Worm (Caenorhabditis elegans) whole organism, late embryonic: ENCODE measurements around the gene dmsr-13.

Source experiments
- C08G9.2 ChIP-seq: sonication (generic microtip); optimal IDR thresholded peaks from 2 replicates; lab custom pipeline; 2016; ENCODE audit warnings: mild to moderate bottlenecking, missing genetic modification characterization, moderate library complexity, missing compliant biosample characterization
- T23F11.4 ChIP-seq: fragments of 200-800 bp; sonication (Bioruptor generic); optimal IDR thresholded peaks from 2 replicates; lab custom pipeline; 2018; ENCODE audit warnings: mild to moderate bottlenecking, missing genetic modification characterization, missing compliant biosample characterization
- Y22D7AL.16 ChIP-seq: sonication (generic microtip); optimal IDR thresholded peaks from 2 replicates; lab custom pipeline; 2016; ENCODE audit warnings: missing genetic modification characterization, missing compliant biosample characterization
- ahr-1 ChIP-seq: sonication (generic microtip); optimal IDR thresholded peaks from 2 replicates; lab custom pipeline; 2016; ENCODE audit warnings: missing genetic modification characterization, missing compliant biosample characterization
- ama-1 ChIP-seq: fragments of 150-350 bp; optimal IDR thresholded peaks from 2 replicates; lab custom pipeline; 2014
- ceh-14 ChIP-seq: sonication (generic microtip); optimal IDR thresholded peaks from 2 replicates; lab custom pipeline; 2016; ENCODE audit warnings: missing genotype, missing genetic modification characterization, missing compliant biosample characterization
- ceh-18 ChIP-seq: sonication (generic microtip); optimal IDR thresholded peaks from 2 replicates; lab custom pipeline; 2016; ENCODE audit warnings: missing genetic modification characterization, missing compliant biosample characterization
- ceh-24 ChIP-seq: sonication (generic microtip); optimal IDR thresholded peaks from 2 replicates; lab custom pipeline; 2016; ENCODE audit warnings: mild to moderate bottlenecking, missing genetic modification characterization, missing compliant biosample characterization
- ceh-30 ChIP-seq: fragments of 150-350 bp; optimal IDR thresholded peaks from 2 replicates; lab custom pipeline; 2014; ENCODE audit warnings: missing biosample characterization, missing genetic modification characterization
- ceh-34 ChIP-seq: sonication (generic microtip); optimal IDR thresholded peaks from 2 replicates; lab custom pipeline; 2016; ENCODE audit warnings: mild to moderate bottlenecking, missing genetic modification characterization, missing compliant biosample characterization
- ceh-45 ChIP-seq: fragments of 200-800 bp; sonication (Bioruptor generic); IDR thresholded peaks from 2 replicates; pipeline ENCODE4 v1.3.6; 2022; ENCODE audit warnings: missing genetic modification reagents, missing genetic modification characterization, missing compliant biosample characterization
- ceh-9 ChIP-seq: sonication (generic microtip); optimal IDR thresholded peaks from 2 replicates; lab custom pipeline; 2016; ENCODE audit warnings: mild to moderate bottlenecking, missing genetic modification characterization, inconsistent platforms, missing compliant biosample characterization
- ets-4 ChIP-seq: sonication (generic microtip); optimal IDR thresholded peaks from 2 replicates; lab custom pipeline; 2016; ENCODE audit warnings: missing genetic modification characterization, missing compliant biosample characterization
- fax-1 ChIP-seq: sonication (generic microtip); optimal IDR thresholded peaks from 2 replicates; lab custom pipeline; 2016; ENCODE audit warnings: missing genotype, missing genetic modification characterization, missing compliant biosample characterization
- fkh-10 ChIP-seq: fragments of 150-350 bp; optimal IDR thresholded peaks from 2 replicates; lab custom pipeline; 2014; ENCODE audit warnings: missing biosample characterization, missing genetic modification reagents, missing genetic modification characterization
- fkh-6 ChIP-seq: sonication (generic microtip); optimal IDR thresholded peaks from 2 replicates; lab custom pipeline; 2016; ENCODE audit warnings: missing genetic modification characterization, missing compliant biosample characterization
- hlh-13 ChIP-seq: fragments of 200-800 bp; sonication (Bioruptor generic); optimal IDR thresholded peaks from 2 replicates; lab custom pipeline; 2018; ENCODE audit warnings: mild to moderate bottlenecking, missing genetic modification characterization, missing compliant biosample characterization
- hlh-6 ChIP-seq: sonication (generic microtip); optimal IDR thresholded peaks from 2 replicates; lab custom pipeline; 2016; ENCODE audit warnings: missing genotype, missing genetic modification characterization, missing compliant biosample characterization
- hlh-8 ChIP-seq: sonication (generic microtip); optimal IDR thresholded peaks from 2 replicates; lab custom pipeline; 2016; ENCODE audit warnings: missing genotype, missing genetic modification characterization, missing compliant biosample characterization
- lim-6 ChIP-seq: sonication (generic microtip); optimal IDR thresholded peaks from 2 replicates; lab custom pipeline; 2016; ENCODE audit warnings: missing genetic modification characterization, missing compliant biosample characterization
- madf-2 ChIP-seq: sonication (generic microtip); optimal IDR thresholded peaks from 2 replicates; lab custom pipeline; 2017; ENCODE audit warnings: missing genetic modification characterization, missing compliant biosample characterization
- nfya-1 ChIP-seq: sonication (generic microtip); optimal IDR thresholded peaks from 2 replicates; lab custom pipeline; 2017; ENCODE audit warnings: missing genetic modification characterization, mild to moderate bottlenecking, missing compliant biosample characterization, antibody characterized with exemption, moderate library complexity
- nhr-232 ChIP-seq: sonication (generic microtip); optimal IDR thresholded peaks from 2 replicates; lab custom pipeline; 2016; ENCODE audit warnings: missing genetic modification characterization, missing compliant biosample characterization
- npax-4 ChIP-seq: sonication (generic microtip); optimal IDR thresholded peaks from 2 replicates; lab custom pipeline; 2016; ENCODE audit warnings: missing genetic modification characterization, missing compliant biosample characterization
- odd-2 ChIP-seq: sonication (generic microtip); optimal IDR thresholded peaks from 2 replicates; lab custom pipeline; 2017; ENCODE audit warnings: antibody characterized with exemption, mild to moderate bottlenecking, missing genetic modification characterization, missing compliant biosample characterization
- pag-3 ChIP-seq: sonication (generic microtip); optimal IDR thresholded peaks from 2 replicates; lab custom pipeline; 2016; ENCODE audit warnings: missing compliant biosample characterization, missing genetic modification characterization, borderline replicate concordance
- pax-1 ChIP-seq: fragments of 150-350 bp; optimal IDR thresholded peaks from 2 replicates; lab custom pipeline; 2014; ENCODE audit warnings: missing biosample characterization, missing genetic modification characterization
- sox-2 ChIP-seq: fragments of 200-800 bp; sonication (Bioruptor generic); IDR thresholded peaks from 2 replicates; pipeline ENCODE4 v1.3.6; 2022; ENCODE audit warnings: missing genetic modification reagents, missing genetic modification characterization, missing compliant biosample characterization
- sox-4 ChIP-seq: sonication (generic microtip); optimal IDR thresholded peaks from 2 replicates; lab custom pipeline; 2017; ENCODE audit warnings: mild to moderate bottlenecking, missing genetic modification characterization, inconsistent platforms, missing compliant biosample characterization
- syd-9 ChIP-seq: sonication (generic microtip); optimal IDR thresholded peaks from 2 replicates; lab custom pipeline; 2016; ENCODE audit warnings: mild to moderate bottlenecking, missing genetic modification characterization, moderate library complexity, missing compliant biosample characterization
- unc-3 ChIP-seq, 2 experiments: fragments of 200-800 bp in 1 of 2; sonication (Bioruptor generic) in 1 of 2; sonication (generic microtip) in 1 of 2; conservative IDR thresholded peaks in 1 of 2; optimal IDR thresholded peaks in 1 of 2; 2 replicates each; pipeline versions ENCODE4 v1.3.6 to Lab custom; 2016 to 2022; ENCODE audit warnings: missing compliant biosample characterization in 2 of 2, missing genetic modification characterization in 2 of 2, missing genetic modification reagents in 1 of 2
- unc-55 ChIP-seq: sonication (generic microtip); optimal IDR thresholded peaks from 2 replicates; lab custom pipeline; 2017; ENCODE audit warnings: missing biosample characterization, missing genetic modification reagents, missing genetic modification characterization
- zip-5 ChIP-seq: sonication (generic microtip); optimal IDR thresholded peaks from 2 replicates; lab custom pipeline; 2016; ENCODE audit warnings: missing genetic modification characterization, missing compliant biosample characterization
- ztf-16 ChIP-seq: sonication (generic microtip); optimal IDR thresholded peaks from 2 replicates; lab custom pipeline; 2017; ENCODE audit warnings: missing genetic modification characterization, missing compliant biosample characterization

dmsr-13 gene

DNA sequence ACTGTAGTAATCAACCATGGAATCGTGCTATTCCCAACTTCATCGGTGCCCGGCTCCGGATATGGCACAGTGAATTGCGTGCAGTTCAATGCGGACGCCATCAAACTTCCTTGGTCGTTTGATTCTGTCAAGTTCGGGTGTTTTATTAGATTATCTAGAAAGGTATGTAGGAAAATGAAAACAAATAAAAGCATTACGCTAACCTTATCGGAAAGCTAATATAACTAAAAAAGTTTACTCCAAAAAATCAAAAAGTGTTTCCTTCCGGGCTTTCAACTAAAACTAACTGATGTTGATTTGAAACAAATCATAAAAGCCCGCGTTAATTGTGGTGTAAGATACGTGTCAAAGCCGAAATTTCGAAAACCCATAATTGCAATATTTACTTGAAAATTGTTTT is at the start of gene dmsr-13:
Gene dmsr-13, minus strand, starts transcription at position 101 of the 400 bp plus-strand sequence.
- no peak for TF ChIP-seq fkh-6
- TF ChIP-seq ama-1 (lab: Kevin White, UChicago) = no peak

DNA sequence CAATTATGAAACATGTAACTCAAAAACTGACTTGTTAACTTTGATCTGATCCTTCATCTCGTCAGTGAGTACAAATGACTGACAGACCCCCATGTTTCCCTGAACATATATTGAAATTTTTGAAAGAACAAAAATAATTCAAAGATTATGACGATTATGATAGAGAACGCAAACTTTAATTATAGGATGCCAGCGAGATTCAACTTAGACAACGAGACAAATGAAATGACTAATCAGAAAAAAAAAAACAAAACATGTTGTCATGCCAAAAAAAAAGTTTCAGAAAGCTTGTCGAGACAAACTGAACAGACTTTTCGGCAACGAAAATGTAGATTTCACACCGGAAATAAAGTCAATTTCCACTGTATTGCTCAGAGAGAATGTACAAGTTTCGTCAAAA is 35.0 kb upstream of the dmsr-13 start, which contains the start of gene gpa-10:
Gene gpa-10, minus strand, starts transcription at position 101 of the 400 bp plus-strand sequence.
- TF ChIP-seq ceh-34 (tag; lab: Kevin White, UChicago) = no peak
- TF ChIP-seq, all 69 proteins: peak for 0

DNA sequence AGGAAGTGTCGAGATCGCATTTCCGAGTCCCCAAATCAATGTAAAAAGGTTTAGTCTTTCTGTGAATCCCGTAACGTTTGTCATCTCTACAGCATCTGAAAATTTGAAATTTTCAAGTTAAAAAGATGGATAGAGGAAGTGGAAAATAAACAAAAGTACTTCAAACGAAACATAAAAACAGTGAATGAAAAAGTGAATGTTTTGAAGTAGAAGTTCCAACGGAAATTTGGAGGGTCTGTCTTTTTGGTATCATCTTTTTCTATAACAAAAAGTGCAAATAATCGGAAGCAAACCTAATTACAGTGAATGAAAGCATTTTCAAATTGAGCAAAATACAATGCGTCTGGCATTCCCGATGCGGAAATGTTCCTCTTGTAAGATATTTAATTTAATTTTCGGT is 26.8 kb upstream of the dmsr-13 start, which contains the start of gene lgc-54:
Gene lgc-54, minus strand, starts transcription at position 101 of the 400 bp plus-strand sequence.
- TF ChIP-seq ets-4 (no peak), ceh-24 (tag; lab: Kevin White, UChicago) (no peak), unc-55 (GFP tag; lab: Kevin White, UChicago) (no peak), nhr-232 (no peak), hlh-13 (GFP tag; lab: Kevin White, UChicago) (no peak), nfya-1 (tag; lab: Kevin White, UChicago) (no peak), C08G9.2 (tag; lab: Kevin White, UChicago) (no peak), syd-9 (tag; lab: Kevin White, UChicago) (no peak), ceh-18 (tag; lab: Kevin White, UChicago) (no peak), lim-6 (tag; lab: Kevin White, UChicago) (no peak), T23F11.4 (GFP tag; lab: Kevin White, UChicago) (no peak), sox-4 (tag; lab: Kevin White, UChicago) (no peak), pax-1 (no peak), ceh-34 (tag; lab: Kevin White, UChicago) (no peak), ahr-1 (tag; lab: Kevin White, UChicago) (no peak), ceh-14 (tag; lab: Kevin White, UChicago) (no peak), unc-3 (GFP tag; conservative IDR thresholded peaks at IDR 0.05; lab: Robert Waterston, UW) (no peak), unc-3 (tag; optimal IDR thresholded peaks at IDR 0.05; lab: Kevin White, UChicago) (no peak)

DNA sequence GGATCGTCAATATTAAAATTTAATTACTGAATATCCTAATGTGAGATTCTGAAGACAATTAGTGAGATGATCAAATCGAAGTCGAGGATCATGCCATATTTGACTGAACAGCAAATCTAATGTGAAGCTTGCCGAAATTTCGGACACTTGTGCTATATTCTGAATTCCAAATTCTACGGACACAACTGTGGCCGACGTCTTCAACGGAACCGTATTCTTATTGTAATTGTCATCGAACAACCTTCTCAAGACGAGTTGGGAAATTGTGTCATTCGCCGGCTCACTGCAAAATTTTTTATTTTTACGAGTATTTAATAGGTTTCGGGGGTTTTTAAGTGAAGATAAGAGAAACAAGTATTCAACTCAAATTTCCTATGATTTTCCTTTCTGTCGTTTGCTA is 22.7 kb upstream of the dmsr-13 start, which contains the start of gene T15B7.1:
Gene T15B7.1, plus strand, starts transcription at position 301 of the 400 bp plus-strand sequence.
- no peak for TF ChIP-seq ceh-9 (tag; lab: Kevin White, UChicago)
- no peak for TF ChIP-seq fax-1 (tag; lab: Kevin White, UChicago)
- no peak for TF ChIP-seq fkh-10 (GFP tag; lab: Kevin White, UChicago)
- TF ChIP-seq ama-1 (lab: Kevin White, UChicago) = no peak
- no peak for TF ChIP-seq ceh-30 (tag; lab: Kevin White, UChicago)
- TF ChIP-seq pag-3 (tag; lab: Kevin White, UChicago) = no peak
- no peak for TF ChIP-seq hlh-6 (tag; lab: Kevin White, UChicago)
- TF ChIP-seq ztf-16 = no peak
- no peak for TF ChIP-seq sox-2 (GFP tag; lab: Robert Waterston, UW)

DNA sequence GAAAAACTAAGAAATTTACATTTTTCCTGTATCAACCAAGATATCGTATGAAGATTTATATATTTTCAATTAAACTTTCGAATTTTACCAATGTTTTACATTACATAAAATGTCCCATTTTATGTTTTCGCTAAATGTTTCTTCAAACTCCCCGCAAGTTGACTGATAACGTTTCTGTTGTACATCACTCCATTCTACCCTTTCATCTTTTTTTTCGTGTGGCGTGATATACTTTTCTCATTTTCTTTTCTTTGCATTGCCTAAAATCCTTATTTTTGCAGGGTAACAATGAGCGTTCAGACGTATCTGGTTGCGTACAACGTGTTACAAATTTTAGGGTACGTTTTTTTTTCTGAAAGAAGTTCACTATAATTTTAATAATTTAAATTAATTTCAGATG is 19.3 kb upstream of the dmsr-13 start, which contains the start of gene hpo-8:
Gene hpo-8, plus strand, starts transcription at position 282 of the 400 bp plus-strand sequence.
- TF ChIP-seq npax-4 = no peak
- no peak for TF ChIP-seq C08G9.2 (tag; lab: Kevin White, UChicago)
- no peak for TF ChIP-seq ama-1 (lab: Kevin White, UChicago)
- no peak for TF ChIP-seq odd-2 (tag; lab: Kevin White, UChicago)
- TF ChIP-seq nhr-232 = no peak
- TF ChIP-seq Y22D7AL.16 (tag; lab: Kevin White, UChicago) = no peak
- no peak for TF ChIP-seq zip-5 (tag; lab: Kevin White, UChicago)
- TF ChIP-seq nfya-1 (tag; lab: Kevin White, UChicago) = no peak

DNA sequence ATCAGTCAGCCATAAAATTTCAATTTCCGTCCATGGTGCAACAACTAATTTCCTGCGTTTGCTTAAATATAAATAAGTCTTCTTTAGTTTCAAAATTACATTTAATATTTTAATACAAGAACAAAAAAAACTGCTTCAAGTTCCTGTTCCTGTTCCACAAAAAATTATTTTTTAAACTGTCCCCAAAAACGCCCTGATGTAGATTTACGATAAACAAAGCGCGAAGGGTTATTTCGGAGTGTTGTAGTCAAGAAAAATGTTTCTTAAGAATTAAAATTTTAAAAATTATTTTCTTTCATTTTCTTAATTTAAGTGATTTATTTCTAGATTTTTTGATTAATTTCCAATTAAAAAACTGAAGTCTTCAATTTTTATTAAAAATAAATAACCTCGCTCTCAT is 18.9 kb upstream of the dmsr-13 start, which contains the start of gene T15B7.15:
Gene T15B7.15, minus strand, starts transcription at position 67 of the 400 bp plus-strand sequence.
- TF ChIP-seq sox-4 (tag; lab: Kevin White, UChicago) = no peak
- TF ChIP-seq madf-2 = no peak
- no peak for TF ChIP-seq hlh-13 (GFP tag; lab: Kevin White, UChicago)
- no peak for TF ChIP-seq hlh-8
- TF ChIP-seq ceh-9 (tag; lab: Kevin White, UChicago) = no peak
- TF ChIP-seq pax-1 = no peak
- no peak for TF ChIP-seq ceh-45
